Fruit fly (Drosophila melanogaster): Measurements from ENCODE around the gene Hs3st-B.

Gene Hs3st-B

dm6 chrX:19262553-19262952 is 14.1 kb downstream of the Hs3st-B start (continued):
- no peak for TF ChIP-seq pan (optimal IDR thresholded peaks at IDR 0.05)
- peak in 1 of 2 experiments; percentile 50 for TF ChIP-seq pan (GFP tag; optimal IDR thresholded peaks at IDR 0.05 in 1 of 2, IDR thresholded peaks at IDR 0.05 in 1 of 2)
- TF ChIP-seq zf30C (GFP tag; optimal IDR thresholded peaks at IDR 0.05): peak; percentile 14
- 0 out of 3 replicates have a peak, but pooled peaks have one; percentile 33 for TF ChIP-seq dysf (GFP tag; IDR thresholded peaks at IDR 0.05)
- no peak for TF ChIP-seq caup (GFP tag; optimal IDR thresholded peaks at IDR 0.05; ENCODE audit: severe bottlenecking)
- TF ChIP-seq Ssrp (tag; optimal IDR thresholded peaks at IDR 0.05): peak; percentile 6
- no peak for TF ChIP-seq twi (tag; optimal IDR thresholded peaks at IDR 0.05)
- TF ChIP-seq CG17359 (tag; optimal IDR thresholded peaks at IDR 0.05): peak; percentile 49
- TF ChIP-seq CG8924 (tag; optimal IDR thresholded peaks at IDR 0.05): peak; percentile 3
- TF ChIP-seq CG12155 (GFP tag; optimal IDR thresholded peaks at IDR 0.05): no peak
- 0 out of 2 replicates have a peak, but pooled peaks have one; percentile 11 for TF ChIP-seq sens-2 (GFP tag; IDR thresholded peaks at IDR 0.05)

- no peak for TF ChIP-seq tgo (GFP tag; IDR thresholded peaks at IDR 0.05)
- no peak for TF ChIP-seq CG17612 (GFP tag; IDR thresholded peaks at IDR 0.05)
- no peak for TF ChIP-seq zfh2 (GFP tag; optimal IDR thresholded peaks at IDR 0.05)
- TF ChIP-seq dati (GFP tag; IDR thresholded peaks at IDR 0.05): no peak
- no peak for TF ChIP-seq CG6765 (GFP tag; optimal IDR thresholded peaks at IDR 0.05)
- TF ChIP-seq Trl (optimal IDR thresholded peaks at IDR 0.05): peak in 1 of 2 experiments; percentile 43
- TF ChIP-seq Trl (GFP tag; optimal IDR thresholded peaks at IDR 0.05): no peak
- TF ChIP-seq CG1832 (GFP tag; optimal IDR thresholded peaks at IDR 0.05): peak; percentile 66
- peak; percentile 23 for TF ChIP-seq Med (GFP tag)
- TF ChIP-seq cg (GFP tag; optimal IDR thresholded peaks at IDR 0.05): peak; percentile 91
- TF ChIP-seq Ravus (GFP tag; IDR thresholded peaks at IDR 0.05): no peak
- TF ChIP-seq CG10366 (GFP tag; IDR thresholded peaks at IDR 0.05): no peak
Measured at dm6 chrX:19264396-19264795, 16.0 kb downstream of the Hs3st-B start.

- TF ChIP-seq Myb (GFP tag; optimal IDR thresholded peaks at IDR 0.05): no peak
- TF ChIP-seq B-H1 (GFP tag; IDR thresholded peaks at IDR 0.05): no peak
- no peak for TF ChIP-seq twi (tag; optimal IDR thresholded peaks at IDR 0.05)
- no peak for TF ChIP-seq en (GFP tag; optimal IDR thresholded peaks at IDR 0.05)
- no peak for TF ChIP-seq CG4730 (GFP tag; IDR thresholded peaks at IDR 0.05)
- peak; percentile 6 for TF ChIP-seq CG1832 (GFP tag; optimal IDR thresholded peaks at IDR 0.05)
- TF ChIP-seq Ets65A (GFP tag): peak; percentile 59
- no peak for TF ChIP-seq lov (optimal IDR thresholded peaks at IDR 0.05)
- TF ChIP-seq lov (GFP tag; IDR thresholded peaks at IDR 0.05): no peak
- peak; percentile 12 for TF ChIP-seq cg (GFP tag; optimal IDR thresholded peaks at IDR 0.05)
- TF ChIP-seq dpn (GFP tag; optimal IDR thresholded peaks at IDR 0.05): no peak
- TF ChIP-seq dmrt99B (tag; optimal IDR thresholded peaks at IDR 0.05): no peak
- no peak for TF ChIP-seq Xbp1 (GFP tag; optimal IDR thresholded peaks at IDR 0.05)
- no peak for TF ChIP-seq Rfx (GFP tag; IDR thresholded peaks at IDR 0.05)
- no peak for TF ChIP-seq caup (GFP tag; optimal IDR thresholded peaks at IDR 0.05; ENCODE audit: severe bottlenecking)
- TF ChIP-seq Doc2 (GFP tag; IDR thresholded peaks at IDR 0.05): no peak
- TF ChIP-seq ap (GFP tag; IDR thresholded peaks at IDR 0.05): no peak
- no peak for TF ChIP-seq CG1792 (GFP tag; optimal IDR thresholded peaks at IDR 0.05)
- no peak for TF ChIP-seq Atf6 (GFP tag; IDR thresholded peaks at IDR 0.05)
- TF ChIP-seq CG6689 (GFP tag; IDR thresholded peaks at IDR 0.05): no peak
- TF ChIP-seq CG4328 (GFP tag; optimal IDR thresholded peaks at IDR 0.05): no peak
- TF ChIP-seq Doc3 (GFP tag; IDR thresholded peaks at IDR 0.05; ENCODE audit: partially characterized antibody): no peak
- no peak for TF ChIP-seq HHEX (GFP tag; optimal IDR thresholded peaks at IDR 0.05)
- no peak for TF ChIP-seq pho (GFP tag; optimal IDR thresholded peaks at IDR 0.05)
- peak; percentile 60 for TF ChIP-seq gcm (GFP tag; optimal IDR thresholded peaks at IDR 0.05)
- TF ChIP-seq Hey (tag; optimal IDR thresholded peaks at IDR 0.05): no peak
- peak; percentile 94 for TF ChIP-seq CG18011 (GFP tag; optimal IDR thresholded peaks at IDR 0.05)
- no peak for TF ChIP-seq tll (GFP tag; optimal IDR thresholded peaks at IDR 0.05)
- TF ChIP-seq crol (GFP tag; IDR thresholded peaks at IDR 0.05): peak; percentile 61
- no peak for TF ChIP-seq Vsx1 (GFP tag; optimal IDR thresholded peaks at IDR 0.05)
Measured at dm6 chrX:19265802-19266479, 17.5 kb downstream of the Hs3st-B start.
